Worm (Caenorhabditis elegans): ENCODE data around the gene sre-13.

- TF ChIP-seq lin-39 (tag; optimal IDR thresholded peaks at IDR 0.05) (no peak), lir-3 (tag; optimal IDR thresholded peaks at IDR 0.05; ENCODE audit: poor library complexity) (no peak), sox-4 (tag; optimal IDR thresholded peaks at IDR 0.05) (no peak), ceh-82 (tag; optimal IDR thresholded peaks at IDR 0.05) (no peak), pqm-1 (tag; optimal IDR thresholded peaks at IDR 0.05) (no peak)
Measured at ce11 chrII:14611307-14611706, 25.3 kb downstream of the sre-13 start.

All from whole organism, L1 larva.